Worm (Caenorhabditis elegans): ENCODE results near the gene pqn-54.

The pqn-54 gene

DNA sequence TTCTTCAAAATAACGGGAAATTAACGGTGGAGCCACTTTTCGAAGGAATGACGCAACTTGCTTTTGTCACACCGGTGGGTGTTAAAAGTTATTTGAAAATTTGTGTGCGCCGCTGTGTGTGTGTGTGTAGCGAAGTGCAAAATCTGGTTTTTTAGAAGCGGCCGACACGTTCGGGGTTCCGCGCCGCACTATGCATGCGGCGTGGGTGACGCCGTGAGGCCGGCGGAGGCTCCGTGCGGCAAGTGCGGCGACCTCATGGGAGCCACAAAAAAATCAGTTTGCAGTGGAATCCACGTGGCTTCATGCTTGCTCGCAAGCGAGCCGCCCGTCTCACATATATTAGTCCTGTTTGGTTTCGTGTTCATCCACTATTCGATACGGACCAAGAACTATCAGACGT is 9.5 kb upstream of the pqn-54 start:
- TF ChIP-seq madf-3 (GFP tag; IDR thresholded peaks at IDR 0.05) (no peak), somi-1 (GFP tag; optimal IDR thresholded peaks at IDR 0.05) (no peak), snpc-1.1 (tag; optimal IDR thresholded peaks at IDR 0.05; ENCODE audit: insufficient read depth) (peak; percentile 78), mcd-1 (GFP tag; IDR thresholded peaks at IDR 0.05) (peak; percentile 40; the same call in 1 of the 2 replicates), ceh-27 (GFP tag; optimal IDR thresholded peaks at IDR 0.05) (no peak), B0261.1 (tag; optimal IDR thresholded peaks at IDR 0.05) (no peak), hmg-1.2 (GFP tag; IDR thresholded peaks at IDR 0.05) (peak; percentile 78), snpc-4 (GFP tag; optimal IDR thresholded peaks at IDR 0.05) (peak; percentile 29), snpc-4 (tag; optimal IDR thresholded peaks at IDR 0.05) (peak in 3 of 4 experiments; percentile 71 to 94 (median 91)), dox-1 (GFP tag; IDR thresholded peaks at IDR 0.05) (peak; percentile 49; the same call in 1 of the 2 replicates), nhr-120 (GFP tag; IDR thresholded peaks at IDR 0.05) (0 out of 2 replicates have a peak, but pooled peaks have one; percentile 52), unc-130 (GFP tag; optimal IDR thresholded peaks at IDR 0.05) (no peak), egrh-3 (GFP tag; IDR thresholded peaks at IDR 0.05) (peak; percentile 62; the same call in 1 of the 2 replicates), B0336.3 (GFP tag; IDR thresholded peaks at IDR 0.05) (0 out of 2 replicates have a peak, but pooled peaks have one; percentile 22), attf-5 (GFP tag; optimal IDR thresholded peaks at IDR 0.05) (no peak), chd-7 (tag; optimal IDR thresholded peaks at IDR 0.05) (no peak)

DNA sequence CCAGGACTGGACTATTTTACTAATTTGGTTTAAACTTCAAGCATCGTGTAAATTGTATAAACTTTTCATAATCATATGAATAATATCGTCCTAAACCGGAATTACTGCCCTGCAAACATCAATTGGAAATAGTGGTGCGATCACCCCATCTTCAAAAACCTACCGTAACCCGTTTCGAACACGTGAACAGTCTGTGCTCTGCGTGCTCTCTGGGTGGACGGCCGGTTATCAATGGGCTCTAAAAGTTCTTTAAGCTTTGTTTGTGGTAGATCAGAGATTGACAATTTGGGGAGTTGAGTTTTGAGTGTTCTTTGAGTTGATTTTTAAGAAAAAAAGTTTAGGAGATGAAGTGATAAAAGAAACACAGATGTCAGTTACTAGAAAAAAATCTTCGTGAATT is 8.2 kb upstream of the pqn-54 start:
- no peak for TF ChIP-seq F23B12.7 (tag; optimal IDR thresholded peaks at IDR 0.05; ENCODE audit: insufficient read depth)
- peak; percentile 56; the same call in 1 of the 2 replicates for TF ChIP-seq B0336.3 (GFP tag; IDR thresholded peaks at IDR 0.05)
- TF ChIP-seq ekl-4 (GFP tag; IDR thresholded peaks at IDR 0.05): no peak
- peak; percentile 73 for TF ChIP-seq nhr-80 (tag; optimal IDR thresholded peaks at IDR 0.05)
- TF ChIP-seq lin-54 (GFP tag; optimal IDR thresholded peaks at IDR 0.05): peak; percentile 8
- TF ChIP-seq ets-4 (GFP tag; optimal IDR thresholded peaks at IDR 0.05): peak; percentile 78
- no peak for TF ChIP-seq F49E8.2 (tag; optimal IDR thresholded peaks at IDR 0.05; ENCODE audit: insufficient read depth)
- peak; percentile 74 for TF ChIP-seq ztf-22 (GFP tag; optimal IDR thresholded peaks at IDR 0.05)
- TF ChIP-seq atf-7 (tag; optimal IDR thresholded peaks at IDR 0.05): peak; percentile 65

DNA sequence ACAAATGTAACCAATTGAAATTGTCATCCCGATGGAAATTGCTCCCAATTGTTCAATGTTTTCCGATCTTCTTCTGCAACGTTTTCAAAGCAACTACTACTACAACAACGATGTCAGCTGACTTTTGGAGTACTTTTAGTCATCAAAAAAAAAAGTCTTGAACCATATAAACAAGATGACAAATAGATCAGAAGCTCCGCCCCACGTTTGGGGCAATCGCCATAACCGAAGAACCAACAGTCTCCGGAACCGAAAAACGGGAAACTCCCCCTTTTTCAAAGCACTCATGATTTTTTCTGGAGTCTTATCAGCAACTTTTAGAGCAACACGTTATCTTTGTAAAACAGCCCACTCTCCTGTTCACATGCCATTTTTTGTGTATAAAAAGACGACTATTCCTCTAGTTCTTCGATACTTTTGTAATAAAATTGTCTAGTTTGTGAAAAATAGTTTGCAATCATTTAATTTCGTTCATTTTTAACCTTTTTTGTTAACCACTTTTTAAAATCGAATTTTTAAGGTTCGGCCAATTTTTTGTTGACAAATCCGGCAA is 5.3 kb upstream of the pqn-54 start:
- TF ChIP-seq nhr-80 (tag; optimal IDR thresholded peaks at IDR 0.05): peak; percentile 79
- 0 out of 2 replicates have a peak, but pooled peaks have one; percentile 16 for TF ChIP-seq B0336.3 (GFP tag; IDR thresholded peaks at IDR 0.05)
- no peak for TF ChIP-seq B0035.1 (tag; optimal IDR thresholded peaks at IDR 0.05)

DNA sequence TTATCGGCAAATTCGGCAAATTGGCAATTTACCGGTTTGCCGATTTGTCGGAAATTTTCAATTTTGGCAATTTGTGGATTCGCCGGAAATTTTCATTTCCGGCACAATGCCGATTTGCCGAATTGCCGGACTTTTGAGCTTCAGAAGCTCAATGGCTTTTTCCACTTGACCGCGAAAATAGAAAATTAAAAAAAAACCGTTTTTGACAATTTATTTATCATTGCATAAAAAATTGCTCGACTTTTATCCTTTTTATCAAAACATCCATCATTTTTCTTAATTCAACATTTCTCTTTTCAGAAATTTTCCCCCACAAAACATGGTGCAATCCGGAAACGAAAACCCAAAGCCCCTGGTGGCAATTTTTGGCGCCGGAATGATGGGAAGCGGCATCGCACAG is 4.7 kb upstream of the pqn-54 start, which contains the start of gene hacd-1:
Gene hacd-1, plus strand, starts transcription at position 301 of the 400 bp plus-strand sequence.
- TF ChIP-seq rec-8 (tag; optimal IDR thresholded peaks at IDR 0.05) (no peak), T26A5.8 (tag; optimal IDR thresholded peaks at IDR 0.05) (no peak), nhr-80 (tag; optimal IDR thresholded peaks at IDR 0.05) (no peak), ceh-91 (GFP tag; IDR thresholded peaks at IDR 0.05) (no peak), attf-6 (GFP tag; IDR thresholded peaks at IDR 0.05) (no peak), lin-26 (GFP tag; IDR thresholded peaks at IDR 0.05) (no peak)

- TF ChIP-seq attf-3 (GFP tag; conservative IDR thresholded peaks at IDR 0.05) (no peak), egrh-3 (GFP tag; IDR thresholded peaks at IDR 0.05) (peak; percentile 81), ets-4 (GFP tag; optimal IDR thresholded peaks at IDR 0.05) (no peak), zfh-2 (GFP tag; conservative IDR thresholded peaks at IDR 0.05) (peak; percentile 81), tlf-1 (GFP tag; optimal IDR thresholded peaks at IDR 0.05) (no peak), nfya-1 (tag; optimal IDR thresholded peaks at IDR 0.05; ENCODE audit: borderline replicate concordance, insufficient read depth) (no peak), F37B4.10 (GFP tag; IDR thresholded peaks at IDR 0.05) (0 out of 2 replicates have a peak, but pooled peaks have one; percentile 18), fkh-3 (tag; optimal IDR thresholded peaks at IDR 0.05) (peak; percentile 39), gei-17 (GFP tag; optimal IDR thresholded peaks at IDR 0.05) (no peak)
Observed at ce11 chrV:1465932-1466331, 1.1 kb downstream of the pqn-54 start.
